Fruit fly (Drosophila melanogaster) whole organism, embryonic: ENCODE results near the gene CG6785.

Source experiments
- ATbp ChIP-seq: fragments of 200-800 bp; sonication (Bioruptor generic); optimal IDR thresholded peaks from 2 replicates; lab custom pipeline; 2017; ENCODE audit warnings: missing biosample characterization, mild to moderate bottlenecking, missing genetic modification characterization, missing genetic modification reagents
- Awh ChIP-seq: fragments of 200-800 bp; sonication (Bioruptor generic); IDR thresholded peaks from 2 replicates; pipeline ENCODE4, ENCODE4 v1.3.6; 2022; ENCODE audit warnings: missing biosample characterization, missing genetic modification characterization
- Blimp-1 ChIP-seq: fragments of 200-800 bp; sonication (Bioruptor generic); optimal IDR thresholded peaks from 3 replicates; lab custom pipeline; 2018; ENCODE audit warnings: missing biosample characterization, missing genetic modification characterization, mild to moderate bottlenecking, moderate library complexity, missing genetic modification reagents
- CG10979 ChIP-seq: fragments of 200-800 bp; sonication (Bioruptor generic); optimal IDR thresholded peaks from 2 replicates; lab custom pipeline; 2018; ENCODE audit warnings: missing biosample characterization, mild to moderate bottlenecking, missing genetic modification characterization, moderate library complexity
- CG1233 ChIP-seq: fragments of 200-800 bp; sonication (Bioruptor generic); optimal IDR thresholded peaks from 4 replicates; lab custom pipeline; 2018; ENCODE audit warnings: missing biosample characterization, mild to moderate bottlenecking, missing genetic modification characterization
- CG15479 ChIP-seq: fragments of 200-800 bp; sonication (Bioruptor generic); optimal IDR thresholded peaks from 3 replicates; lab custom pipeline; 2019; ENCODE audit warnings: missing biosample characterization, mild to moderate bottlenecking, missing genetic modification characterization, moderate library complexity
- CG2712 ChIP-seq: fragments of 200-800 bp; optimal IDR thresholded peaks from 3 replicates; lab custom pipeline; 2019; ENCODE audit warnings: missing biosample characterization, mild to moderate bottlenecking, missing genetic modification characterization, moderate library complexity
- CG32772 ChIP-seq: fragments of 200-800 bp; sonication (Bioruptor generic); IDR thresholded peaks from 2 replicates; pipeline ENCODE4 v1.3.6; 2022; ENCODE audit warnings: missing biosample characterization, missing genetic modification characterization
- CG33557 ChIP-seq: fragments of 200-800 bp; sonication (Bioruptor generic); optimal IDR thresholded peaks from 2 replicates; lab custom pipeline; 2019; ENCODE audit warnings: missing biosample characterization, mild to moderate bottlenecking, missing genetic modification characterization, moderate library complexity
- CG6175 ChIP-seq: fragments of 200-800 bp; sonication (Bioruptor generic); IDR thresholded peaks from 3 replicates; pipeline ENCODE4 v1.3.6; 2022; ENCODE audit warnings: missing biosample characterization, missing genetic modification characterization
- CG6689 ChIP-seq: fragments of 200-800 bp; sonication (Bioruptor generic); IDR thresholded peaks from 2 replicates; pipeline ENCODE4 v1.3.6; 2022; ENCODE audit warnings: missing biosample characterization, missing genetic modification characterization
- CG8290 ChIP-seq, 3 experiments: fragments of 200-800 bp; sonication (Bioruptor generic); optimal IDR thresholded peaks; 2 replicates each; lab custom pipeline; 2016 to 2019; ENCODE audit warnings: missing biosample characterization in 3 of 3, missing genetic modification characterization in 3 of 3, mild to moderate bottlenecking in 2 of 3, moderate library complexity in 1 of 3
- CG9727 ChIP-seq: fragments of 200-800 bp; sonication (Bioruptor generic); optimal IDR thresholded peaks from 3 replicates; lab custom pipeline; 2017; ENCODE audit warnings: missing biosample characterization, mild to moderate bottlenecking, missing genetic modification characterization
- D19A ChIP-seq: fragments of 200-800 bp; optimal IDR thresholded peaks from 3 replicates; lab custom pipeline; 2019; ENCODE audit warnings: missing biosample characterization, mild to moderate bottlenecking, missing genetic modification characterization, moderate library complexity
- Deaf1 ChIP-seq: fragments of 200-800 bp; optimal IDR thresholded peaks from 3 replicates; lab custom pipeline; 2019; ENCODE audit warnings: missing biosample characterization, mild to moderate bottlenecking, missing genetic modification characterization, moderate library complexity
- Elba2 ChIP-seq: fragments of 200-800 bp; sonication (Bioruptor generic); optimal IDR thresholded peaks from 3 replicates; lab custom pipeline; 2016; ENCODE audit warnings: missing biosample characterization, missing genetic modification characterization
- Hr51 ChIP-seq, 2 experiments: fragments of 200-800 bp; sonication (Bioruptor generic); optimal IDR thresholded peaks; 2 replicates in 1 of 2; 3 replicates in 1 of 2; lab custom pipeline; 2016 to 2018; ENCODE audit warnings: missing biosample characterization in 2 of 2, missing genetic modification characterization in 2 of 2, mild to moderate bottlenecking in 1 of 2, moderate library complexity in 1 of 2
- Kr ChIP-seq: fragments of 200-800 bp; sonication (Bioruptor generic); optimal IDR thresholded peaks from 2 replicates; lab custom pipeline; 2017; ENCODE audit warnings: missing biosample characterization, mild to moderate bottlenecking, missing genetic modification characterization
- MTF-1 ChIP-seq: fragments of 200-800 bp; sonication (Bioruptor generic); optimal IDR thresholded peaks from 2 replicates; lab custom pipeline; 2018; ENCODE audit warnings: missing biosample characterization, mild to moderate bottlenecking, missing genetic modification characterization, borderline replicate concordance
- Med ChIP-seq: fragments of 200-800 bp; sonication (Bioruptor generic); peaks from one replicate; lab custom pipeline; 2016; ENCODE audit warnings: missing biosample characterization, missing genetic modification characterization, mild to moderate bottlenecking, inconsistent platforms, moderate library complexity
- Nf-YA ChIP-seq: fragments of 200-800 bp; sonication (Bioruptor generic); IDR thresholded peaks from 2 replicates; pipeline ENCODE4 v1.3.6; 2022; ENCODE audit warnings: missing biosample characterization, missing genetic modification characterization
- Ptx1 ChIP-seq: fragments of 200-800 bp; sonication (Bioruptor generic); IDR thresholded peaks from 2 replicates; pipeline ENCODE4 v1.3.6; 2022; ENCODE audit warnings: missing biosample characterization, missing genetic modification characterization
- Xbp1 ChIP-seq: fragments of 200-800 bp; sonication (Bioruptor generic); optimal IDR thresholded peaks from 3 replicates; lab custom pipeline; 2016; ENCODE audit warnings: missing biosample characterization, mild to moderate bottlenecking, missing genetic modification characterization
- Xrp1 ChIP-seq: fragments of 200-800 bp; sonication (Bioruptor generic); IDR thresholded peaks from 2 replicates; pipeline ENCODE4 v1.3.6; 2022; ENCODE audit warnings: missing biosample characterization, missing genetic modification characterization
- ac ChIP-seq: fragments of 200-800 bp; sonication (Bioruptor generic); optimal IDR thresholded peaks from 3 replicates; lab custom pipeline; 2017; ENCODE audit warnings: missing biosample characterization, mild to moderate bottlenecking, missing genetic modification characterization
- ato ChIP-seq: fragments of 200-800 bp; sonication (Bioruptor generic); IDR thresholded peaks from 2 replicates; pipeline ENCODE4 v1.3.6; 2022; ENCODE audit warnings: missing biosample characterization, missing genetic modification characterization; ENCODE audit not compliant: partially characterized antibody
- bsh ChIP-seq, 2 experiments: fragments of 200-800 bp; sonication (Bioruptor generic); optimal IDR thresholded peaks; 2 replicates each; lab custom pipeline; 2017 to 2018; ENCODE audit warnings: mild to moderate bottlenecking in 2 of 2, missing biosample characterization in 2 of 2, missing genetic modification characterization in 2 of 2, moderate library complexity in 1 of 2
- chm ChIP-seq: fragments of 200-800 bp; sonication (Bioruptor generic); IDR thresholded peaks from 2 replicates; pipeline ENCODE4 v1.3.6; 2022; ENCODE audit warnings: missing biosample characterization, missing genetic modification characterization
- ci ChIP-seq: fragments of 200-800 bp; sonication (Bioruptor generic); IDR thresholded peaks from 3 replicates; pipeline ENCODE4 v1.3.6; 2022; ENCODE audit warnings: missing biosample characterization, missing genetic modification characterization
- crol ChIP-seq: fragments of 200-800 bp; sonication (Bioruptor generic); IDR thresholded peaks from 2 replicates; pipeline ENCODE4 v1.3.6; 2022; ENCODE audit warnings: missing biosample characterization, missing genetic modification characterization
- fd102C ChIP-seq: fragments of 200-800 bp; sonication (Bioruptor generic); optimal IDR thresholded peaks from 2 replicates; lab custom pipeline; 2018; ENCODE audit warnings: missing biosample characterization, mild to moderate bottlenecking, missing genetic modification characterization, moderate library complexity
- fd64A ChIP-seq: fragments of 200-800 bp; sonication (Bioruptor generic); optimal IDR thresholded peaks from 3 replicates; lab custom pipeline; 2018; ENCODE audit warnings: missing biosample characterization, mild to moderate bottlenecking, missing genetic modification characterization
- gce ChIP-seq: fragments of 200-800 bp; sonication (Bioruptor generic); IDR thresholded peaks from 3 replicates; pipeline ENCODE4 v1.3.6; 2022; ENCODE audit warnings: missing biosample characterization, missing genetic modification characterization
- gem ChIP-seq: fragments of 200-800 bp; sonication (Bioruptor generic); optimal IDR thresholded peaks from 2 replicates; lab custom pipeline; 2019; ENCODE audit warnings: missing biosample characterization, mild to moderate bottlenecking, missing genetic modification characterization, moderate library complexity
- gsb ChIP-seq: fragments of 200-800 bp; sonication (Bioruptor generic); IDR thresholded peaks from 2 replicates; pipeline ENCODE4 v1.3.6; 2022; ENCODE audit warnings: missing biosample characterization, missing genetic modification characterization
- gsb-n ChIP-seq: fragments of 200-800 bp; sonication (Bioruptor generic); optimal IDR thresholded peaks from 3 replicates; lab custom pipeline; 2018; ENCODE audit warnings: missing biosample characterization, mild to moderate bottlenecking, missing genetic modification characterization
- lov ChIP-seq, 2 experiments: fragments of 200-800 bp in 1 of 2; fragments of >200 bp in 1 of 2; sonication (Bioruptor generic) in 1 of 2; IDR thresholded peaks in 1 of 2; optimal IDR thresholded peaks in 1 of 2; 2 replicates in 1 of 2; 3 replicates in 1 of 2; pipeline versions ENCODE4 v1.3.6 to Lab custom; 2017 to 2022; ENCODE audit warnings: missing biosample characterization in 1 of 2, missing genetic modification characterization in 1 of 2
- maf-S ChIP-seq: fragments of 200-800 bp; sonication (Bioruptor generic); optimal IDR thresholded peaks from 2 replicates; lab custom pipeline; 2016; ENCODE audit warnings: missing biosample characterization, missing genetic modification characterization
- mld ChIP-seq: fragments of 200-800 bp; sonication (Bioruptor generic); IDR thresholded peaks from 3 replicates; pipeline ENCODE4 v1.3.6; 2022; ENCODE audit warnings: missing biosample characterization, missing genetic modification characterization; ENCODE audit not compliant: partially characterized antibody
- nerfin-1 ChIP-seq: fragments of 200-800 bp; sonication (Bioruptor generic); optimal IDR thresholded peaks from 3 replicates; lab custom pipeline; 2019; ENCODE audit warnings: missing biosample characterization, mild to moderate bottlenecking, missing genetic modification characterization, moderate library complexity
- nmo ChIP-seq: fragments of 200-800 bp; sonication (Bioruptor generic); optimal IDR thresholded peaks from 2 replicates; lab custom pipeline; 2018; ENCODE audit warnings: missing biosample characterization, mild to moderate bottlenecking, missing genetic modification characterization, moderate library complexity
- nom ChIP-seq: fragments of 200-800 bp; sonication (Bioruptor generic); optimal IDR thresholded peaks from 2 replicates; lab custom pipeline; 2017; ENCODE audit warnings: missing biosample characterization, missing genetic modification characterization, mild to moderate bottlenecking, moderate library complexity, missing genetic modification reagents
- phol ChIP-seq: fragments of 200-800 bp; sonication (Bioruptor generic); optimal IDR thresholded peaks from 3 replicates; lab custom pipeline; 2018; ENCODE audit warnings: missing biosample characterization, mild to moderate bottlenecking, missing genetic modification characterization, moderate library complexity
- row ChIP-seq: fragments of 200-800 bp; sonication (Bioruptor generic); IDR thresholded peaks from 3 replicates; pipeline ENCODE4 v1.3.6; 2022; ENCODE audit warnings: missing biosample characterization, missing genetic modification characterization
- stwl ChIP-seq: fragments of 200-800 bp; sonication (Bioruptor generic); optimal IDR thresholded peaks from 3 replicates; lab custom pipeline; 2018; ENCODE audit warnings: missing biosample characterization, mild to moderate bottlenecking, missing genetic modification characterization, moderate library complexity
- tgo ChIP-seq: fragments of 200-800 bp; sonication (Bioruptor generic); IDR thresholded peaks from 3 replicates; pipeline ENCODE4 v1.3.6; 2022; ENCODE audit warnings: missing biosample characterization, missing genetic modification characterization
- twi ChIP-seq: fragments of 200-800 bp; optimal IDR thresholded peaks from 2 replicates; lab custom pipeline; 2019; ENCODE audit warnings: missing biosample characterization, mild to moderate bottlenecking, missing genetic modification characterization, moderate library complexity

CG6785 gene

dm6 chr2L:12075850-12076249, 30.9 kb upstream of the CG6785 start, which contains the start of gene CG14947 (continued):
- peak; percentile 10 for TF ChIP-seq CG33557 (GFP tag; lab: Kevin White, UChicago)
- peak; percentile 25 for TF ChIP-seq Kr
- peak; percentile 42 for TF ChIP-seq CG1233 (GFP tag; lab: Kevin White, UChicago)
- 0 out of 2 replicates have a peak, but pooled peaks have one; percentile 31 for TF ChIP-seq Xrp1 (GFP tag; lab: Robert Waterston, UW)
- TF ChIP-seq twi (tag; lab: Kevin White, UChicago) = no peak
- TF ChIP-seq nom (GFP tag; lab: Kevin White, UChicago) = peak; percentile 38
- TF ChIP-seq nerfin-1 = peak; percentile 17
- peak; percentile 18; the same call in 1 of the 2 replicates for TF ChIP-seq crol (GFP tag; lab: Robert Waterston, UW)
- peak; percentile 52 for TF ChIP-seq fd102C (GFP tag; lab: Kevin White, UChicago)
- peak; percentile 39 for TF ChIP-seq CG15479 (GFP tag; lab: Kevin White, UChicago)
- TF ChIP-seq Med = peak; percentile 72
- peak; percentile 57 for TF ChIP-seq Elba2 (GFP tag; lab: Kevin White, UChicago)
- TF ChIP-seq CG8290 (GFP tag; optimal IDR thresholded peaks at IDR 0.05; lab: Kevin White, UChicago) = no peak
- peak in 1 of 2 experiments; percentile 41 for TF ChIP-seq CG8290 (tag; optimal IDR thresholded peaks at IDR 0.05; lab: Kevin White, UChicago)
- TF ChIP-seq gce (GFP tag; lab: Robert Waterston, UW) = 0 out of 3 replicates have a peak, but pooled peaks have one; percentile 18
- TF ChIP-seq gsb (GFP tag; lab: Robert Waterston, UW) = 0 out of 2 replicates have a peak, but pooled peaks have one; percentile 27
- 0 out of 2 replicates have a peak, but pooled peaks have one; percentile 17 for TF ChIP-seq CG32772
- TF ChIP-seq Hr51 (GFP tag; optimal IDR thresholded peaks at IDR 0.05; lab: Kevin White, UChicago) = no peak
- 0 out of 2 replicates have a peak, but pooled peaks have one; percentile 18 for TF ChIP-seq Ptx1
- 0 out of 3 replicates have a peak, but pooled peaks have one; percentile 14 for TF ChIP-seq tgo (GFP tag; lab: Robert Waterston, UW)
- peak; percentile 42 for TF ChIP-seq Blimp-1 (GFP tag; lab: Kevin White, UChicago)
- TF ChIP-seq ac (GFP tag; lab: Kevin White, UChicago) = peak; percentile 32
- peak; percentile 36; the same call in 1 of the 3 replicates for TF ChIP-seq row (GFP tag; lab: Robert Waterston, UW)
- 0 out of 2 replicates have a peak, but pooled peaks have one; percentile 28 for TF ChIP-seq Awh
- TF ChIP-seq mld = no peak
- peak; percentile 27 for TF ChIP-seq gem (tag; lab: Kevin White, UChicago)
- peak; percentile 29 for TF ChIP-seq CG9727
- no peak for TF ChIP-seq maf-S
- no peak for TF ChIP-seq lov (optimal IDR thresholded peaks at IDR 0.05; lab: Kevin White, UChicago)
- 0 out of 3 replicates have a peak, but pooled peaks have one; percentile 63 for TF ChIP-seq lov (GFP tag; IDR thresholded peaks at IDR 0.05; lab: Robert Waterston, UW)
- peak in 1 of 2 experiments; percentile 20 for TF ChIP-seq bsh (GFP tag; optimal IDR thresholded peaks at IDR 0.05; lab: Kevin White, UChicago)
- TF ChIP-seq ATbp (GFP tag; lab: Kevin White, UChicago) = peak; percentile 12
- TF ChIP-seq CG10979 (tag; lab: Kevin White, UChicago) = peak; percentile 23
- peak; percentile 88 for TF ChIP-seq D19A (tag; lab: Kevin White, UChicago)
- peak; percentile 15 for TF ChIP-seq CG2712
- peak; percentile 9 for TF ChIP-seq phol (tag; lab: Kevin White, UChicago)
- peak; percentile 19 for TF ChIP-seq fd64A (GFP tag; lab: Kevin White, UChicago)
- TF ChIP-seq Deaf1 (tag; lab: Kevin White, UChicago) = no peak
- peak; percentile 17 for TF ChIP-seq MTF-1 (GFP tag; lab: Kevin White, UChicago)
- TF ChIP-seq ci (GFP tag; lab: Robert Waterston, UW) = peak; percentile 72
- TF ChIP-seq CG6689 (GFP tag; lab: Robert Waterston, UW) = 0 out of 2 replicates have a peak, but pooled peaks have one; percentile 27
- TF ChIP-seq chm (GFP tag; lab: Robert Waterston, UW) = 0 out of 2 replicates have a peak, but pooled peaks have one; percentile 40
- no peak for TF ChIP-seq nmo (GFP tag; lab: Kevin White, UChicago)
- 0 out of 2 replicates have a peak, but pooled peaks have one; percentile 25 for TF ChIP-seq Nf-YA (GFP tag; lab: Robert Waterston, UW)
- peak; percentile 27 for TF ChIP-seq gsb-n
- TF ChIP-seq stwl (tag; lab: Kevin White, UChicago) = peak; percentile 17
- TF ChIP-seq ato = no peak
- TF ChIP-seq Xbp1 = peak; percentile 13
- TF ChIP-seq CG6175 (GFP tag; lab: Robert Waterston, UW) = 0 out of 3 replicates have a peak, but pooled peaks have one; percentile 32
